Fruit fly (Drosophila melanogaster) whole organism, embryonic: ENCODE data around the gene Col4a1.

Experiments used
- ATbp ChIP-seq: fragments of 200-800 bp; sonication (Bioruptor generic); optimal IDR thresholded peaks from 2 replicates; lab custom pipeline; 2017; ENCODE audit warnings: missing biosample characterization, mild to moderate bottlenecking, missing genetic modification characterization, missing genetic modification reagents
- Atf3 ChIP-seq: fragments of 200-800 bp; sonication (Bioruptor generic); optimal IDR thresholded peaks from 3 replicates; lab custom pipeline; 2016; ENCODE audit warnings: missing biosample characterization, missing genetic modification characterization
- Awh ChIP-seq: fragments of 200-800 bp; sonication (Bioruptor generic); IDR thresholded peaks from 2 replicates; pipeline ENCODE4, ENCODE4 v1.3.6; 2022; ENCODE audit warnings: missing biosample characterization, missing genetic modification characterization
- Bteb2 ChIP-seq: fragments of 200-800 bp; sonication (Bioruptor generic); optimal IDR thresholded peaks from 2 replicates; lab custom pipeline; 2016; ENCODE audit warnings: missing biosample characterization, missing genetic modification characterization
- CG11723 ChIP-seq: fragments of 200-800 bp; sonication (Bioruptor generic); optimal IDR thresholded peaks from 2 replicates; lab custom pipeline; 2017; ENCODE audit warnings: missing biosample characterization, mild to moderate bottlenecking, missing genetic modification characterization
- CG12104 ChIP-seq: fragments of 200-800 bp; sonication (Bioruptor generic); optimal IDR thresholded peaks from 3 replicates; lab custom pipeline; 2016; ENCODE audit warnings: missing biosample characterization, missing genetic modification characterization
- CG14965 ChIP-seq: fragments of 200-800 bp; sonication (Bioruptor generic); optimal IDR thresholded peaks from 2 replicates; lab custom pipeline; 2016; ENCODE audit warnings: missing biosample characterization, missing genetic modification characterization, borderline replicate concordance
- CG15479 ChIP-seq: fragments of 200-800 bp; sonication (Bioruptor generic); optimal IDR thresholded peaks from 3 replicates; lab custom pipeline; 2019; ENCODE audit warnings: missing biosample characterization, mild to moderate bottlenecking, missing genetic modification characterization, moderate library complexity
- CG1647 ChIP-seq: fragments of 200-800 bp; sonication (Bioruptor generic); optimal IDR thresholded peaks from 3 replicates; lab custom pipeline; 2016; ENCODE audit warnings: missing biosample characterization, missing genetic modification characterization
- CG18599 ChIP-seq: fragments of 200-800 bp; sonication (Bioruptor generic); optimal IDR thresholded peaks from 3 replicates; lab custom pipeline; 2017; ENCODE audit warnings: missing biosample characterization, missing genetic modification characterization, mild to moderate bottlenecking, moderate library complexity, missing genetic modification reagents
- CG33213 ChIP-seq: fragments of 200-800 bp; sonication (Bioruptor generic); optimal IDR thresholded peaks from 3 replicates; lab custom pipeline; 2016; ENCODE audit warnings: missing biosample characterization, missing genetic modification characterization
- CG4360 ChIP-seq: fragments of 200-800 bp; sonication (Bioruptor generic); IDR thresholded peaks from 2 replicates; pipeline ENCODE4 v1.3.6; 2022; ENCODE audit warnings: missing biosample characterization, missing genetic modification characterization
- CG4404 ChIP-seq: fragments of 200-800 bp; sonication (Bioruptor generic); IDR thresholded peaks from 2 replicates; pipeline ENCODE4 v1.3.6; 2022; ENCODE audit warnings: missing biosample characterization, missing genetic modification characterization
- CG4617 ChIP-seq: fragments of 200-800 bp; sonication (Bioruptor generic); optimal IDR thresholded peaks from 3 replicates; lab custom pipeline; 2016; ENCODE audit warnings: missing biosample characterization, missing genetic modification characterization, borderline replicate concordance
- CG6654 ChIP-seq: fragments of 200-800 bp; sonication (Bioruptor generic); optimal IDR thresholded peaks from 2 replicates; lab custom pipeline; 2017; ENCODE audit warnings: missing biosample characterization, mild to moderate bottlenecking, missing genetic modification characterization
- CG7963 ChIP-seq: fragments of 200-800 bp; sonication (Bioruptor generic); IDR thresholded peaks from 3 replicates; pipeline ENCODE4 v1.3.6; 2022; ENCODE audit warnings: missing biosample characterization, missing genetic modification characterization; ENCODE audit not compliant: partially characterized antibody
- CG8388 ChIP-seq: fragments of 200-800 bp; sonication (Bioruptor generic); optimal IDR thresholded peaks from 2 replicates; lab custom pipeline; 2019; ENCODE audit warnings: missing biosample characterization, mild to moderate bottlenecking, missing genetic modification characterization, moderate library complexity
- HmgD ChIP-seq: fragments of 200-800 bp; sonication (Bioruptor generic); optimal IDR thresholded peaks from 3 replicates; lab custom pipeline; 2016; ENCODE audit warnings: missing biosample characterization, missing genetic modification characterization
- Hr3 ChIP-seq: fragments of 200-800 bp; sonication (Bioruptor generic); optimal IDR thresholded peaks from 3 replicates; lab custom pipeline; 2016; ENCODE audit warnings: missing biosample characterization, missing genetic modification characterization
- MTF-1 ChIP-seq: fragments of 200-800 bp; sonication (Bioruptor generic); optimal IDR thresholded peaks from 2 replicates; lab custom pipeline; 2018; ENCODE audit warnings: missing biosample characterization, mild to moderate bottlenecking, missing genetic modification characterization, borderline replicate concordance
- Mrtf ChIP-seq: fragments of 200-800 bp; sonication (Bioruptor generic); IDR thresholded peaks from 3 replicates; pipeline ENCODE4 v1.3.6; 2022; ENCODE audit warnings: missing biosample characterization, missing genetic modification characterization
- Optix ChIP-seq: fragments of 200-800 bp; sonication (Bioruptor generic); IDR thresholded peaks from 3 replicates; pipeline ENCODE4 v1.3.6; 2022; ENCODE audit warnings: missing biosample characterization, missing genetic modification characterization
- Poxn ChIP-seq: fragments of 200-800 bp; sonication (Bioruptor generic); IDR thresholded peaks from 2 replicates; pipeline ENCODE4 v1.3.6; 2022; ENCODE audit warnings: missing biosample characterization, missing genetic modification characterization
- Sin3A ChIP-seq: fragments of >200 bp; optimal IDR thresholded peaks from 2 replicates; lab custom pipeline; 2018
- Six4 ChIP-seq: fragments of 200-800 bp; sonication (Bioruptor generic); optimal IDR thresholded peaks from 2 replicates; lab custom pipeline; 2016; ENCODE audit warnings: missing biosample characterization, missing genetic modification characterization
- Ssrp ChIP-seq: fragments of 200-800 bp; sonication (Bioruptor generic); optimal IDR thresholded peaks from 2 replicates; lab custom pipeline; 2018; ENCODE audit warnings: missing biosample characterization, mild to moderate bottlenecking, missing genetic modification characterization, moderate library complexity
- ap ChIP-seq: fragments of 200-800 bp; sonication (Bioruptor generic); IDR thresholded peaks from 2 replicates; pipeline ENCODE4 v1.3.6; 2022; ENCODE audit warnings: missing biosample characterization, missing genetic modification characterization
- br ChIP-seq: fragments of >200 bp; optimal IDR thresholded peaks from 2 replicates; lab custom pipeline; 2017
- caup ChIP-seq: fragments of 200-800 bp; sonication (Bioruptor generic); optimal IDR thresholded peaks from 3 replicates; lab custom pipeline; 2017; ENCODE audit warnings: missing biosample characterization, mild to moderate bottlenecking, missing genetic modification characterization, moderate library complexity; ENCODE audit not compliant: severe bottlenecking
- dm ChIP-seq: fragments of 200-800 bp; sonication (Bioruptor generic); optimal IDR thresholded peaks from 3 replicates; lab custom pipeline; 2016; ENCODE audit warnings: missing biosample characterization, missing genetic modification characterization
- emc ChIP-seq: fragments of 200-800 bp; sonication (Bioruptor generic); optimal IDR thresholded peaks from 2 replicates; lab custom pipeline; 2016; ENCODE audit warnings: missing biosample characterization, missing genetic modification characterization
- ewg ChIP-seq: fragments of 200-800 bp; sonication (Bioruptor generic); optimal IDR thresholded peaks from 3 replicates; lab custom pipeline; 2017; ENCODE audit warnings: mild to moderate bottlenecking, missing biosample characterization, missing genetic modification reagents, missing genetic modification characterization
- gro ChIP-seq: fragments of 200-800 bp; sonication (Bioruptor generic); optimal IDR thresholded peaks from 2 replicates; lab custom pipeline; 2016; ENCODE audit warnings: missing biosample characterization, missing genetic modification characterization
- hbn ChIP-seq: fragments of 200-800 bp; sonication (Bioruptor generic); IDR thresholded peaks from 2 replicates; pipeline ENCODE4 v1.3.6; 2022; ENCODE audit warnings: missing biosample characterization, missing genetic modification characterization; ENCODE audit not compliant: partially characterized antibody
- hth ChIP-seq: fragments of >200 bp; optimal IDR thresholded peaks from 2 replicates; lab custom pipeline; 2017; ENCODE audit warnings: inconsistent platforms
- jumu ChIP-seq: fragments of 200-800 bp; sonication (Bioruptor generic); optimal IDR thresholded peaks from 3 replicates; lab custom pipeline; 2016; ENCODE audit warnings: missing biosample characterization, missing genetic modification characterization
- lab ChIP-seq: fragments of 200-800 bp; sonication (Bioruptor generic); optimal IDR thresholded peaks from 3 replicates; lab custom pipeline; 2017; ENCODE audit warnings: missing biosample characterization, missing genetic modification characterization, mild to moderate bottlenecking, moderate library complexity, missing genetic modification reagents
- lmd ChIP-seq: fragments of 200-800 bp; sonication (Bioruptor generic); IDR thresholded peaks from 2 replicates; pipeline ENCODE4 v1.3.6; 2022; ENCODE audit warnings: missing biosample characterization, missing genetic modification characterization
- nmo ChIP-seq: fragments of 200-800 bp; sonication (Bioruptor generic); optimal IDR thresholded peaks from 2 replicates; lab custom pipeline; 2018; ENCODE audit warnings: missing biosample characterization, mild to moderate bottlenecking, missing genetic modification characterization, moderate library complexity
- nom ChIP-seq: fragments of 200-800 bp; sonication (Bioruptor generic); optimal IDR thresholded peaks from 2 replicates; lab custom pipeline; 2017; ENCODE audit warnings: missing biosample characterization, missing genetic modification characterization, mild to moderate bottlenecking, moderate library complexity, missing genetic modification reagents
- org-1 ChIP-seq: fragments of 200-800 bp; sonication (Bioruptor generic); optimal IDR thresholded peaks from 2 replicates; lab custom pipeline; 2017; ENCODE audit warnings: missing biosample characterization, missing genetic modification characterization
- pb ChIP-seq: fragments of 200-800 bp; sonication (Bioruptor generic); optimal IDR thresholded peaks from 3 replicates; lab custom pipeline; 2016; ENCODE audit warnings: missing biosample characterization, missing genetic modification characterization
- pfk ChIP-seq: fragments of 200-800 bp; sonication (Bioruptor generic); optimal IDR thresholded peaks from 2 replicates; lab custom pipeline; 2018; ENCODE audit warnings: missing biosample characterization, mild to moderate bottlenecking, missing genetic modification characterization, moderate library complexity
- pum ChIP-seq: fragments of 200-800 bp; sonication (Bioruptor generic); optimal IDR thresholded peaks from 2 replicates; lab custom pipeline; 2016; ENCODE audit warnings: missing biosample characterization, missing genetic modification characterization
- row ChIP-seq: fragments of 200-800 bp; sonication (Bioruptor generic); IDR thresholded peaks from 3 replicates; pipeline ENCODE4 v1.3.6; 2022; ENCODE audit warnings: missing biosample characterization, missing genetic modification characterization
- salm ChIP-seq: fragments of 200-800 bp; sonication (Bioruptor generic); optimal IDR thresholded peaks from 2 replicates; lab custom pipeline; 2018; ENCODE audit warnings: missing biosample characterization, mild to moderate bottlenecking, missing genetic modification characterization
- slbo ChIP-seq: fragments of 200-800 bp; sonication (Bioruptor generic); IDR thresholded peaks from 2 replicates; pipeline ENCODE4 v1.3.6; 2022; ENCODE audit warnings: missing biosample characterization, missing genetic modification characterization
- tx ChIP-seq: fragments of 200-800 bp; sonication (Bioruptor generic); optimal IDR thresholded peaks from 2 replicates; lab custom pipeline; 2016; ENCODE audit warnings: missing biosample characterization, missing genetic modification characterization
- unpg ChIP-seq: fragments of 200-800 bp; sonication (Bioruptor generic); optimal IDR thresholded peaks from 3 replicates; lab custom pipeline; 2018; ENCODE audit warnings: missing biosample characterization, mild to moderate bottlenecking, missing genetic modification characterization, moderate library complexity
- zf30C ChIP-seq: fragments of 200-800 bp; sonication (Bioruptor generic); optimal IDR thresholded peaks from 3 replicates; lab custom pipeline; 2018; ENCODE audit warnings: missing biosample characterization, mild to moderate bottlenecking, missing genetic modification characterization

The Col4a1 gene

DNA sequence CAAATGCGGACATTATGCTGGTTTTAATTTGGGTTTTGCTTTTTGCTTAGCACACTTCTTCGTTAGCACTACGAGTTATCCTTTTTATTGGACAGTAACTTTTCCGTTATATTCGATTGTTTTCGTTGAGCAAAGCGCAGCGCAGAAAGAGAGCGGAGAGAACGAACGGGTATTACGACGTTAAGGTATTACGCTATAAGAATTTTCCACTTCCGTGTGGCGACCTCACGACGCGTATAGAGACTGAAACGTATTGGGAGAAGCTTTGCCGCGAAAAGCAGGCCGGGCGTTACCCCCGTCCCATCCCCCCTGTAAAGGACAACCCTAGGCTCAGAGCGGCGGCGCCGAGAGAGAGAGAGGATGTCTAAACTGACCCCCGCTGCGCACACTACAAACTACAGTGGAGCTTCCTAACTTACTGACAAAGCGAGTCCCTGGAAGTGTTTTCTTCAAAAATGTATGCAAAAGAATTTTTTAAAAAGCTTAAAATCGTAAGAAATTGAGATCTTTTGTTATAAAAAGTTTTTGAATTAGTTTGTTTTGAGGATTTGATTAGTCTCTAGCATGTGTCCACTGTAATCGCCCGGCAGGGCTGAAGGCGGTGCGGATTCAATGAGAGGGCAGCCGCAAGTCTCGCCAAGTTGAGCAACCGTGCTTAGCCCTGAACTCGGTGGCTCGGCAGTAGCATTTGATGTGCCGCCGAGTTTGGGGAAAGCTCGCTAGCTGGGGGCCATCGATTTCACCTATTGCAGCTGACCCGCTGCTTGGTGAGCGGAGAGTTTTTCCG lies 24.5 kb upstream of the Col4a1 start (continued):
- TF ChIP-seq ewg (GFP tag; lab: Kevin White, UChicago) (peak; percentile 97), CG4617 (peak; percentile 78), caup (peak; percentile 97), br (no peak), HmgD (GFP tag; lab: Kevin White, UChicago) (peak; percentile 92), CG18599 (GFP tag; lab: Kevin White, UChicago) (peak; percentile 99), ap (GFP tag; lab: Robert Waterston, UW) (peak; percentile 94), Poxn (peak; percentile 85), Awh (GFP tag; lab: Robert Waterston, UW) (peak; percentile 96), nom (GFP tag; lab: Kevin White, UChicago) (peak; percentile 64), Hr3 (GFP tag; lab: Kevin White, UChicago) (peak; percentile 92), hbn (GFP tag; lab: Robert Waterston, UW) (no peak), unpg (GFP tag; lab: Kevin White, UChicago) (peak; percentile 95), jumu (GFP tag; lab: Kevin White, UChicago) (peak; percentile 96), Bteb2 (GFP tag; lab: Kevin White, UChicago) (peak; percentile 95), pfk (GFP tag; lab: Kevin White, UChicago) (peak; percentile 50), CG6654 (peak; percentile 76), hth (lab: Kevin White, UChicago) (no peak), ATbp (GFP tag; lab: Kevin White, UChicago) (peak; percentile 93), CG12104 (peak; percentile 89), Ssrp (tag; lab: Kevin White, UChicago) (peak; percentile 89), CG1647 (GFP tag; lab: Kevin White, UChicago) (peak; percentile 92), CG11723 (GFP tag; lab: Kevin White, UChicago) (peak; percentile 87), Six4 (GFP tag; lab: Kevin White, UChicago) (peak; percentile 91), Mrtf (GFP tag; lab: Robert Waterston, UW) (peak; percentile 94), slbo (peak; percentile 98), MTF-1 (GFP tag; lab: Kevin White, UChicago) (peak; percentile 76), CG14965 (peak; percentile 74), Sin3A (no peak), CG4404 (GFP tag; lab: Robert Waterston, UW) (peak; percentile 93), CG4360 (GFP tag; lab: Robert Waterston, UW) (peak; percentile 63), zf30C (GFP tag; lab: Kevin White, UChicago) (no peak), lmd (GFP tag; lab: Robert Waterston, UW) (peak; percentile 96), org-1 (GFP tag; lab: Kevin White, UChicago) (peak; percentile 92), row (peak; percentile 98), Optix (peak; percentile 91), emc (GFP tag; lab: Kevin White, UChicago) (peak; percentile 89), Atf3 (GFP tag; lab: Kevin White, UChicago) (peak; percentile 85), CG33213 (peak; percentile 93), CG8388 (GFP tag; lab: Kevin White, UChicago) (peak; percentile 91), gro (GFP tag; lab: Kevin White, UChicago) (peak; percentile 96), CG15479 (GFP tag; lab: Kevin White, UChicago) (no peak), lab (GFP tag; lab: Kevin White, UChicago) (peak; percentile 99), salm (peak; percentile 84), tx (peak; percentile 94), pb (peak; percentile 90), nmo (GFP tag; lab: Kevin White, UChicago) (peak; percentile 92), CG7963 (GFP tag; lab: Robert Waterston, UW) (no peak), pum (GFP tag; lab: Kevin White, UChicago) (peak; percentile 93), dm (peak; percentile 84)
